Fruit fly (Drosophila melanogaster) Kc167 (cell line): ENCODE measurements around the gene stas.

ENCODE experiments used
- Myc ChIP-seq: fragments of >200 bp; optimal IDR thresholded peaks from 2 replicates; lab custom pipeline; 2017; ENCODE audit warnings: missing external identifiers
- Sin3A ChIP-seq: fragments of >200 bp; optimal IDR thresholded peaks from 2 replicates; lab custom pipeline; 2018; ENCODE audit warnings: missing external identifiers
- h ChIP-seq: fragments of >200 bp; optimal IDR thresholded peaks from 3 replicates; lab custom pipeline; 2018; ENCODE audit warnings: missing external identifiers
- insv ChIP-seq: fragments of >200 bp; optimal IDR thresholded peaks from 3 replicates; lab custom pipeline; 2018; ENCODE audit warnings: missing external identifiers
- psq ChIP-seq: fragments of >200 bp; optimal IDR thresholded peaks from 2 replicates; lab custom pipeline; 2017; ENCODE audit warnings: missing external identifiers
- ttk ChIP-seq: sonication (Bioruptor generic); optimal IDR thresholded peaks from 2 replicates; lab custom pipeline; 2017; ENCODE audit warnings: missing external identifiers

stas gene

DNA sequence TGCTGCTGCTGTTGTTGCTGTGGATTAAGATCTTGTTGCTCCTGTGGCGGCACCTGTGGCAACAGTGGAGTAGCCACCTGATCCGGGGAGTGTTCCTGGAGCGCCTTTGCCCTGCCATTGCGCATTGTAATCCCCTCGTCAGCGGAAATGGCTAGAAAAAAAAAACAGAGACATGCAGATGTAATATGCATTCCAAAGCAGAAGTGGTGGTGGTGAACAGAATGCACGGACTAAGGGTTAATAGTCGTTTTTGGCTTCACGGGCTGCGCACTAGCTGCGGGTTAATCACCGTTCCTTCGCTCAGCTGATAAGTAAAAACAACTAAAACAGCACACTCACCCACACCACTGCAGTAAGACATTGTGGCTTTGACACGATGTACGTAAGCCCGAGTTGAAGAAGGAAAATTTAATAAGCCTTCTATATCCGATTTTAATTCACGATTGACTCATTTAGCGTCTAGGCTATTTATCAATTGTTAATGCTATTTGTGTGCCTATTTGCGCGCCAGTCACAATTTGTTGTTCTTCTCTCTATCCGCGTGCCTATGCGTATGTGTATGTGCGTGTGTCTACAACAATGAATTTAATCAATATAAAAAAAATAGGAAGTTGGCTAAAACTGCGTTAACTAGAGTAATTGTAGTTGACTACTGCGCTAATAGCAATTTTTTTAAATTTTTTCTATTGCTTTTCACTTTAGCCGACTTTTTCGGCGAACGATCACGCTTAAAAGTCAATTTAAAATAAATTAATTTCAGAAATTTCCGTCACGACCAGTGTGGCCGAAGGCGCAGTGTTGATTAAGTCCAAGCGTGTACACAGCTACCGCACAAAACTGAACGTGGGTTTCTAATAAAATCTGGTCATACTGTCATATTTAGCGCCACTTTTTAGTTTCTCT lies at the start of gene stas:
stas (minus strand) TSS at position 806 of the 903 bp plus-strand sequence.
- no peak for TF ChIP-seq Myc (lab: Kevin White, UChicago)
- TF ChIP-seq psq = no peak
- no peak for TF ChIP-seq ttk (lab: Kevin White, UChicago)
- no peak for TF ChIP-seq Sin3A (lab: Kevin White, UChicago)
- no peak for TF ChIP-seq h
- no peak for TF ChIP-seq insv (lab: Kevin White, UChicago)

DNA sequence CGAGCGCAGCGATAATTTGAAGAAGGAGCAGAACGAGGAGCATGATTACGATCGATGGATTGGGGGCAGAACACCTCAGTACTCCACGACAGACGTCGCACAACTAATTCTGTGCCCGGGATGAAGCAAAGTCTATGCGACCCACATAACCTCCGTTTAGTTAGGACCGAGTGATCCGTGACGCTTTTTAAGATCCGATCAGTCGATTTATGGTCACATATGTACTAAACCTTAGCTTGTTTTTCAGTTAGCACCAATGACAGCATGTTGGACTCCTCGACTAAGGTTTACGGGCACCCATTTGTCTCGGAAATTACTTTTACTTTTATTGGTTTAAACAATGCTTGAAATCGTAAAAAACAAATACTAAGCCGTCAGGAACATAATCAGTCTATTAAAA lies 44.1 kb upstream of the stas start, which contains the start of gene CG12990:
CG12990 (minus strand) TSS at position 101 of the 400 bp plus-strand sequence.
- TF ChIP-seq insv (lab: Kevin White, UChicago) (no peak), psq (no peak), Sin3A (lab: Kevin White, UChicago) (no peak), h (no peak), ttk (lab: Kevin White, UChicago) (no peak), Myc (lab: Kevin White, UChicago) (no peak)

DNA sequence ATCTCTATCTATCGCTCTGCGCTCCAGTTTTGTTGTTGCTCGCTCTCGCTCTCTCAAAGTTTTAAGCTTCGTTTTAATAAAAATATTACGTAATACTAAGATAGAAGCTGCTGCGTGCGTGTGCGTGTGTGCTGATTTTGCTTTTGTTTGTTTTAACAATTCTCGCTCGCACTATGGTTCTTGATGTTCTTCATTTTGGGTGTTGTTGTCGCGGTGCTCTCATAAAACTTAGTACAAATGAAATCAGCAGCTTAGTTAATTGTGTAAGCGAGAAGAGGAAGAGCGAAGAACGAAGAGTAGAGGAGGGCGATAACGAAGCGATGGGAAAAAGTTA lies 31.4 kb upstream of the stas start:
- TF ChIP-seq psq = no peak
- TF ChIP-seq ttk (lab: Kevin White, UChicago) = no peak
- no peak for TF ChIP-seq Sin3A (lab: Kevin White, UChicago)

DNA sequence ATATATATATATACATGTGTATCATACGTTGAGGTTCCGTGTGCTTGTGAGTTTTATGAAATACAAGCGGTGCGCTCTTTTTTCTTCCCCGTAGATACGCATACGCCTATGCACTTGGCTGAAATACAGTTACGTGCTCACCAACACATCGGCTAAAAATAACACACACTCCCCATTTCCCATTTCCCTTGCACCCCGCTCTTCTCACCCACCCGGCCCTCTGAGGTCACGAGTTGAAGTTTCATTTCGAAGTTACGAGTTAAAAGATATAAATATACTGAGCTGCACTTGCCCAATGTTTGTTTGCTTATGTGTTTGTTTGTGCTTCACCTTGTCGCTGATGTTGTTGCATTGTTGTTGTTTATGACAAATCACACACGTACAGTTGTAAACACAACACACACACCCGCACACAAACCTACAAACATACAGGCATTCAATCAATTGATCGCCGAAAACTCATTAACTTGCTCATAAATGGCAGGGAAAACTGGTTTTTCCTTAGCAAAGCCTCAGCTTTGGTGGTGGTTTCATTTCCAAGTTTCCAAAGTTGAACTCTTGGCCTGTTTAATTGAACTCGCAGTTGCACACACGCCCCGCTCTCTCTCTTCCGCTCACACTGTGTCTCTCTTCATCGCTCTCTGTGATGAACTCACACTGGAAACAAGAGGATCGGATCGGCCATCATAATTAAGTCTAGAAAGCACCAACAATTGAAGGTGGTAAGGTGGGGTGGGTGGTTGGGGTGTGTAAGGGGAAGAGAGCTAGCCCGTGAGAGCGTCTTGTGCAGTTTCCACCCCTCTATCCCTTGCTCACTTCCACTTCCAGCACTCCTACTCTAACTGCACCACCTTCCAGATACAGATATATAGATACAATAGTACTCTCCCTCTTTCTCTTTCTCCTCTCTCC lies 30.8 kb upstream of the stas start:
- TF ChIP-seq h = no peak
- TF ChIP-seq Sin3A (lab: Kevin White, UChicago) = no peak
- no peak for TF ChIP-seq psq
- no peak for TF ChIP-seq Myc (lab: Kevin White, UChicago)
- TF ChIP-seq insv (lab: Kevin White, UChicago) = no peak
- no peak for TF ChIP-seq ttk (lab: Kevin White, UChicago)

DNA sequence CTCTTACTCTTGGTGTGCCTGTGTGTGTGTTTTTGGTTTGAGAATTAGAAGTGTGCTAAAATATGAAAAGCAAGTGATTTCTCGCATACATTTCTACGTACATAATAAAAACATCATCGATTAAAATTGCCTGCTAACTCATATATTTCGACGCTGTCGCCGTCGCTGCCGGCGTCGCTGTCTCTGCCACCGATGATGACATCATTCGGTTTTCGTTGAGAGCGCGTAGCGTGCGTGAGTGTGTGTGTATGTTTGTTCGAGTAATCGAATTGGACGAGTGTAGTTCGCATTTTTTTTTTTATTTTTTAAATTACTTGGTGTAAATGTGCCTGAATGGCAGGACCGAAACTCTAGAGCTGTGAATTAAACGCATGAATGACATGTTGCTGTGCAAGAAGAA lies 30.0 kb upstream of the stas start:
- TF ChIP-seq psq (no peak), h (no peak), insv (lab: Kevin White, UChicago) (no peak), Sin3A (lab: Kevin White, UChicago) (no peak), ttk (lab: Kevin White, UChicago) (no peak), Myc (lab: Kevin White, UChicago) (no peak)

DNA sequence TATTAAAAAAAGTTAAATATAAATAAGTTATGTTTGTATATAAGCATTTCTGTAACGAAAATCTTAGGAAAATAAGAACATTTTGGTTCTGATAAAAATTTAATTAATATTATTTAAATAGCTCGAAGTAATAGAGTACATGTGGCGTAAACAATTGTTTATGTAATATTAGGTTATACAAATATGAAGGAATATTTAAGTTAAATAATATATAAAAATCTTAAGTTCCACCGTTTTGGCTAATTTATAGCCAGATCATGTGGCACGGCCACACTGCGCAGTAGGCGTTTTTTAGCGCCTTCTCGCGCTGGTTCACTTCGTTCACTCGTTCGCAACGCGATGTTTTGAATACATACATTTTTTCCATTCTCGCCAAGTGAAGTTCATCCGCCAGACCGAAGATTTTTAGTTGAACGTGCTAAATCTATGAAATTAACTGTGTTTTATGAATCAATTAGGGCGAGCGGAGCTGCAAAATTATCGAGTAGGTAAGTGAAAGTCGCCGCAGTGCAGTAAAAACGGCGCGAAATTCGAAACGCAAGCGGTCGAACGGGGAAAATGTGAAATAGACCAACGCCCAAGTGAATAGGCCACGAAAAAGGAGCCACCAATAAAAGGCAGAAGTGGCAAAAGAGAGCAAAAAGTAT lies 29.5 kb upstream of the stas start, which contains the start of gene beta-Spec:
beta-Spec (plus strand) TSS at position 323 of the 647 bp plus-strand sequence.
- no peak for TF ChIP-seq Myc (lab: Kevin White, UChicago)
- TF ChIP-seq h = no peak
- no peak for TF ChIP-seq ttk (lab: Kevin White, UChicago)
- TF ChIP-seq Sin3A (lab: Kevin White, UChicago) = no peak
- TF ChIP-seq psq = no peak
- no peak for TF ChIP-seq insv (lab: Kevin White, UChicago)

DNA sequence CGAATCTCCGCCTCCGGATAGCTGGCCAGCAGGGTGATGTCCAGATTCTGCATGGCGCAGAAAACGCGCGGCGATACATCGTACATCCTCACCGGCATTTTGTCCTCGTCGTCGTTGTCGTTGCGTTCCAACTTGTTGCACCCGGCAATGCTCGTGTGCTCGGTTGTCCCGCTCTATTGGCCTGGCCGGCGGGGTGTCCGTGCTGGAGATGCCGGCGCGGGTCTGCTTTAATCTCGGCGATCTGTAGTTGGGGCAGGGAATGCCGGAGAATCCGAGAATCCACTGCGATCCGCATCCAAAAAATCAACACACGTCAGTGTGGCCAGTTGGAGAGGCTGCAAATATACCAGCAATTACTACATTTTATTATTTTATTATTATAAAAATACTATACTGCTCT lies 28.8 kb upstream of the stas start, which contains the start of gene IntS2:
IntS2 (minus strand) TSS at position 318 of the 400 bp plus-strand sequence.
- TF ChIP-seq Myc (lab: Kevin White, UChicago) (no peak), insv (lab: Kevin White, UChicago) (no peak)

DNA sequence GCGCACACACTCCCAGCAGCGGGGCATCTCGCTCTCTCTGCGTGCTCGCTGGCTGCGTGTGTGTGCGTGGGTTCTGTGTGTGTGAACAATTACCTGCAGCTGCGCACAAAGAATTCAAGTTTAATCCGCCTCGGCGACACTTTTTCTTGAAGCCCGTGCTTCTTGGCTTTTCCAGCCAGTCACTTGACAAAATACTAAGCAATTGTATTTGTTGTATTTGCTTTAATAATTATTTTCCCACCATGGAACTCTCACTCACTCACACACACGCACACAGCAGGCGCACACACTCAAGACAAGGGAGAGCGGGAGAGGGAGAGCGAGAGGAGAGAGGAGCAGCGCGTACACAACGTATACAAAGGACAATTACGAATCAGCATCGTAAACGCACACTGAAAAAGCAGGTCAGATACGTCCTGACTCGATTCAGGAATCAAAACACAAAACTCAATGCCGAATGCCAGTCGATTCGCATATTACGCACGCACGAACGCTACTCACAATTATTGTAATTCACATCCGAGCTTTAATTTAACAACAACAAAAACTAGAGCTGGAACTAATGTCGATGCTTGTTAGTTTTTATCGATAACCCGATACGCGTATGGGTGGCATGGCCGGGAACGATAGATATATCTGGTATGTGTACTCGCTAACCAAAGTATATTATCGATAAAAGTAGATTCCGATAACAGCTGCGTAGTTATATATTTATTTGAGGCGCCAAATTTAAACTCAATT lies 24.5 kb upstream of the stas start, which contains the start of gene RhoGAPp190:
RhoGAPp190 (minus strand) TSS at position 565 of the 741 bp plus-strand sequence.
- TF ChIP-seq Myc (lab: Kevin White, UChicago) (no peak), h (no peak), ttk (lab: Kevin White, UChicago) (no peak), psq (no peak), Sin3A (lab: Kevin White, UChicago) (no peak), insv (lab: Kevin White, UChicago) (no peak)

DNA sequence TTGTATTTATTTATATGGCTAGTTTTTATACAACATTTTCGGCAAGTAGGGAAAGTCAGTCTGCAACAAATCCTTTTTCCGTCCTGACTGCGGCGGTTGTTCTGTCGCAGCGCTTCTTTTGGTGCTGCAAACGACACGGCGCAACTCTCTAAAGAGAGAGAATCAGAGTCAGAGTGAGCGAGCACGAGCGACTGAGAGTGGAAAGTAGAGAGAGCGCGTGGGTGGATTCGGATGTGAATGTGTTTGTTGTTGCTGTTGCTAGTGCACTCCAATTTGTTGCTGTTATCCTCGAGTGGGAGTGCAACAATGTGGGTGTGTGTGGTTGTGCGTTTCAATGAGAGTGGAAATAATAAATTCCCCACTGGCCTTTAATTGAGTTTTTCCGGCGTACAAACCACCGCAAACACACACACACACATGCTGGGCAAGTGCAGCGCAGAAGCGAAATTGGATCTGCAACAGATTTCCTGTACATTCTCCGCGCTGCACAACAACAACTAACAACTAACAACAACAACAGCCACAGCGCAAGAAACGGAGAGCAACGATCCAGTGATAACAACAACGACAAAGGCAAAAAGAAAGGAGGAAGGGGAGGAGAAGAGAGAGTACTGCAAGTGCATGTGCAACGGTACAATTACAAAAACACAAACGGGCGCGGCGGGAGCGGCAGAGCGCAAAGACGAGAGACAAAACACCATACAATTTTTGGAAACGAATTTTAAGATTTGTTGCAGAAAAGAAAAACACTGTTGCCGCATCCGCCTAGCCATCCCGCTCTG lies 23.7 kb upstream of the stas start:
- TF ChIP-seq insv (lab: Kevin White, UChicago) (no peak), h (no peak), Myc (lab: Kevin White, UChicago) (no peak), psq (no peak), ttk (lab: Kevin White, UChicago) (no peak), Sin3A (lab: Kevin White, UChicago) (no peak)

DNA sequence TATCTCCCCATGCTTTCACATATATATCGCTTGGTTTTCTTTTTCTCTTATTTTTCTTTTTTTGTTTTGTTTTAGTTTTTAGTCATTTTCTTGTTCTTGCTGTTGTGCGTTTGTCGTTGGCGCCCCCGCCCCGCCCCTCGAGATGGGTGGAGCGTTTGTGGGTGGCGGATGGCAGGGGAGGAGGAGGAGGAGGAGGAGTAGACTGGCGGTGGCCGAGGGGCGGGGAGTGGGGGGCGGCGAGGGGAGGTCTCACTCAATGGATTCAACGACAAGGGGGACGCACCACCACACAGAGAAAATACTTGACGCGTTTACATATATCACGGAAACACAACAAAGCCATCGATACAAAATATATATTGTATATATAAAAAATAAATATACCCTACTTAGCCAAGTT lies 13.1 kb upstream of the stas start:
- no peak for TF ChIP-seq Myc (lab: Kevin White, UChicago)
- TF ChIP-seq insv (lab: Kevin White, UChicago) = no peak
